Fruit fly (Drosophila melanogaster) whole organism, embryonic: ENCODE data around the gene CG5968.

Source experiments
- ATbp ChIP-seq: fragments of 200-800 bp; sonication (Bioruptor generic); optimal IDR thresholded peaks from 2 replicates; lab custom pipeline; 2017; ENCODE audit warnings: missing biosample characterization, mild to moderate bottlenecking, missing genetic modification characterization, missing genetic modification reagents
- Abd-B ChIP-seq: fragments of 200-800 bp; sonication (Bioruptor generic); optimal IDR thresholded peaks from 2 replicates; lab custom pipeline; 2018; ENCODE audit warnings: missing biosample characterization, mild to moderate bottlenecking, missing genetic modification characterization, moderate library complexity
- Blimp-1 ChIP-seq: fragments of 200-800 bp; sonication (Bioruptor generic); optimal IDR thresholded peaks from 3 replicates; lab custom pipeline; 2018; ENCODE audit warnings: missing biosample characterization, missing genetic modification characterization, mild to moderate bottlenecking, moderate library complexity, missing genetic modification reagents
- CG10147 ChIP-seq: fragments of 200-800 bp; sonication (Bioruptor generic); optimal IDR thresholded peaks from 2 replicates; lab custom pipeline; 2019; ENCODE audit warnings: missing biosample characterization, mild to moderate bottlenecking, missing genetic modification characterization, moderate library complexity
- CG10979 ChIP-seq: fragments of 200-800 bp; sonication (Bioruptor generic); optimal IDR thresholded peaks from 2 replicates; lab custom pipeline; 2018; ENCODE audit warnings: missing biosample characterization, mild to moderate bottlenecking, missing genetic modification characterization, moderate library complexity
- CG11695 ChIP-seq: fragments of 200-800 bp; sonication (Bioruptor generic); IDR thresholded peaks from 3 replicates; pipeline ENCODE4 v1.3.6; 2022; ENCODE audit warnings: missing biosample characterization, missing genetic modification characterization
- CG12071 ChIP-seq: fragments of 200-800 bp; sonication (Bioruptor generic); optimal IDR thresholded peaks from 3 replicates; lab custom pipeline; 2018; ENCODE audit warnings: missing biosample characterization, mild to moderate bottlenecking, missing genetic modification characterization
- CG1233 ChIP-seq: fragments of 200-800 bp; sonication (Bioruptor generic); optimal IDR thresholded peaks from 4 replicates; lab custom pipeline; 2018; ENCODE audit warnings: missing biosample characterization, mild to moderate bottlenecking, missing genetic modification characterization
- CG12391 ChIP-seq: fragments of 200-800 bp; sonication (Bioruptor generic); optimal IDR thresholded peaks from 3 replicates; lab custom pipeline; 2018; ENCODE audit warnings: missing biosample characterization, mild to moderate bottlenecking, missing genetic modification characterization, moderate library complexity
- CG12659 ChIP-seq: fragments of 200-800 bp; sonication (Bioruptor generic); optimal IDR thresholded peaks from 3 replicates; lab custom pipeline; 2017; ENCODE audit warnings: mild to moderate bottlenecking, missing biosample characterization, missing genetic modification reagents, missing genetic modification characterization
- CG13894 ChIP-seq: fragments of 200-800 bp; sonication (Bioruptor generic); optimal IDR thresholded peaks from 3 replicates; lab custom pipeline; 2018; ENCODE audit warnings: missing biosample characterization, mild to moderate bottlenecking, missing genetic modification characterization, moderate library complexity
- CG14860 ChIP-seq: fragments of 200-800 bp; sonication (Bioruptor generic); IDR thresholded peaks from 3 replicates; pipeline ENCODE4 v1.3.6; 2022; ENCODE audit warnings: missing biosample characterization, missing genetic modification characterization; ENCODE audit not compliant: partially characterized antibody
- CG18262 ChIP-seq: fragments of 200-800 bp; optimal IDR thresholded peaks from 3 replicates; lab custom pipeline; 2019; ENCODE audit warnings: missing biosample characterization, mild to moderate bottlenecking, missing genetic modification characterization, moderate library complexity
- CG1832 ChIP-seq: fragments of 200-800 bp; sonication (Bioruptor generic); optimal IDR thresholded peaks from 2 replicates; lab custom pipeline; 2017; ENCODE audit warnings: missing biosample characterization, mild to moderate bottlenecking, missing genetic modification characterization, inconsistent platforms
- CG3163 ChIP-seq: fragments of 200-800 bp; sonication (Bioruptor generic); optimal IDR thresholded peaks from 3 replicates; lab custom pipeline; 2016; ENCODE audit warnings: missing biosample characterization, missing genetic modification characterization
- CG32767 ChIP-seq: fragments of 200-800 bp; sonication (Bioruptor generic); IDR thresholded peaks from 2 replicates; pipeline ENCODE4 v1.3.6; 2022; ENCODE audit warnings: missing biosample characterization, missing genetic modification characterization
- CG4282 ChIP-seq: fragments of 200-800 bp; sonication (Bioruptor generic); optimal IDR thresholded peaks from 2 replicates; lab custom pipeline; 2016; ENCODE audit warnings: missing biosample characterization, missing genetic modification characterization
- CG4617 ChIP-seq: fragments of 200-800 bp; sonication (Bioruptor generic); optimal IDR thresholded peaks from 3 replicates; lab custom pipeline; 2016; ENCODE audit warnings: missing biosample characterization, missing genetic modification characterization, borderline replicate concordance
- CG5245 ChIP-seq: fragments of 200-800 bp; sonication (Bioruptor generic); optimal IDR thresholded peaks from 3 replicates; lab custom pipeline; 2016; ENCODE audit warnings: missing biosample characterization, missing genetic modification characterization
- CG6175 ChIP-seq: fragments of 200-800 bp; sonication (Bioruptor generic); IDR thresholded peaks from 3 replicates; pipeline ENCODE4 v1.3.6; 2022; ENCODE audit warnings: missing biosample characterization, missing genetic modification characterization
- CG9437 ChIP-seq: fragments of 200-800 bp; sonication (Bioruptor generic); optimal IDR thresholded peaks from 2 replicates; lab custom pipeline; 2018; ENCODE audit warnings: missing biosample characterization, mild to moderate bottlenecking, missing genetic modification characterization
- Max ChIP-seq: fragments of 200-800 bp; sonication (Bioruptor generic); optimal IDR thresholded peaks from 2 replicates; lab custom pipeline; 2016; ENCODE audit warnings: missing biosample characterization, mild to moderate bottlenecking, missing genetic modification characterization
- Med ChIP-seq: fragments of 200-800 bp; sonication (Bioruptor generic); peaks from one replicate; lab custom pipeline; 2016; ENCODE audit warnings: missing biosample characterization, missing genetic modification characterization, mild to moderate bottlenecking, inconsistent platforms, moderate library complexity
- Opbp ChIP-seq: fragments of 200-800 bp; sonication (Bioruptor generic); IDR thresholded peaks from 3 replicates; pipeline ENCODE4 v1.3.6; 2022; ENCODE audit warnings: missing biosample characterization, missing genetic modification characterization; ENCODE audit not compliant: partially characterized antibody
- PHDP ChIP-seq: fragments of 200-800 bp; sonication (Bioruptor generic); optimal IDR thresholded peaks from 3 replicates; lab custom pipeline; 2018; ENCODE audit warnings: missing biosample characterization, mild to moderate bottlenecking, missing genetic modification characterization, moderate library complexity
- Ravus ChIP-seq: fragments of 200-800 bp; sonication (Bioruptor generic); IDR thresholded peaks from 2 replicates; pipeline ENCODE4 v1.3.6; 2022; ENCODE audit warnings: missing biosample characterization, missing genetic modification characterization
- ara ChIP-seq: fragments of 200-800 bp; sonication (Bioruptor generic); IDR thresholded peaks from 2 replicates; pipeline ENCODE4 v1.3.6; 2022; ENCODE audit warnings: missing biosample characterization, missing genetic modification characterization
- ci ChIP-seq: fragments of 200-800 bp; sonication (Bioruptor generic); IDR thresholded peaks from 3 replicates; pipeline ENCODE4 v1.3.6; 2022; ENCODE audit warnings: missing biosample characterization, missing genetic modification characterization
- dati ChIP-seq: fragments of 200-800 bp; sonication (Bioruptor generic); IDR thresholded peaks from 2 replicates; pipeline ENCODE4 v1.3.6; 2022; ENCODE audit warnings: missing biosample characterization, missing genetic modification characterization
- ewg ChIP-seq: fragments of 200-800 bp; sonication (Bioruptor generic); optimal IDR thresholded peaks from 3 replicates; lab custom pipeline; 2017; ENCODE audit warnings: mild to moderate bottlenecking, missing biosample characterization, missing genetic modification reagents, missing genetic modification characterization
- insv ChIP-seq, 2 experiments: fragments of 200-800 bp; sonication (Bioruptor generic); optimal IDR thresholded peaks; 3 replicates each; lab custom pipeline; 2016 to 2018; ENCODE audit warnings: missing biosample characterization in 2 of 2, missing genetic modification characterization in 2 of 2
- kah ChIP-seq: fragments of 200-800 bp; sonication (Bioruptor generic); optimal IDR thresholded peaks from 2 replicates; lab custom pipeline; 2018; ENCODE audit warnings: missing biosample characterization, mild to moderate bottlenecking, missing genetic modification characterization
- lab ChIP-seq: fragments of 200-800 bp; sonication (Bioruptor generic); optimal IDR thresholded peaks from 3 replicates; lab custom pipeline; 2017; ENCODE audit warnings: missing biosample characterization, missing genetic modification characterization, mild to moderate bottlenecking, moderate library complexity, missing genetic modification reagents
- luna ChIP-seq: fragments of 200-800 bp; sonication (Bioruptor generic); optimal IDR thresholded peaks from 2 replicates; lab custom pipeline; 2016; ENCODE audit warnings: missing biosample characterization, missing genetic modification characterization
- mirr ChIP-seq: fragments of 200-800 bp; sonication (Bioruptor generic); optimal IDR thresholded peaks from 3 replicates; lab custom pipeline; 2018; ENCODE audit warnings: missing biosample characterization, mild to moderate bottlenecking, missing genetic modification characterization
- odd ChIP-seq: fragments of 200-800 bp; sonication (Bioruptor generic); optimal IDR thresholded peaks from 2 replicates; lab custom pipeline; 2017; ENCODE audit warnings: missing biosample characterization, mild to moderate bottlenecking, missing genetic modification characterization
- onecut ChIP-seq: fragments of 200-800 bp; sonication (Bioruptor generic); IDR thresholded peaks from 2 replicates; pipeline ENCODE4 v1.3.6; 2022; ENCODE audit warnings: missing biosample characterization, missing genetic modification characterization
- scrt ChIP-seq: fragments of 200-800 bp; sonication (Bioruptor generic); optimal IDR thresholded peaks from 2 replicates; lab custom pipeline; 2018; ENCODE audit warnings: missing biosample characterization, mild to moderate bottlenecking, missing genetic modification characterization, moderate library complexity
- sob ChIP-seq: fragments of 200-800 bp; sonication (Bioruptor generic); IDR thresholded peaks from 2 replicates; pipeline ENCODE4 v1.3.6; 2022; ENCODE audit warnings: missing biosample characterization, missing genetic modification characterization
- unc-4 ChIP-seq: fragments of 200-800 bp; sonication (Bioruptor generic); IDR thresholded peaks from 2 replicates; pipeline ENCODE4 v1.3.6; 2022; ENCODE audit warnings: missing biosample characterization, missing genetic modification characterization; ENCODE audit not compliant: partially characterized antibody
- zen ChIP-seq: fragments of 200-800 bp; sonication (Bioruptor generic); optimal IDR thresholded peaks from 3 replicates; lab custom pipeline; 2018; ENCODE audit warnings: missing biosample characterization, mild to moderate bottlenecking, missing genetic modification characterization, moderate library complexity

The CG5968 gene

DNA sequence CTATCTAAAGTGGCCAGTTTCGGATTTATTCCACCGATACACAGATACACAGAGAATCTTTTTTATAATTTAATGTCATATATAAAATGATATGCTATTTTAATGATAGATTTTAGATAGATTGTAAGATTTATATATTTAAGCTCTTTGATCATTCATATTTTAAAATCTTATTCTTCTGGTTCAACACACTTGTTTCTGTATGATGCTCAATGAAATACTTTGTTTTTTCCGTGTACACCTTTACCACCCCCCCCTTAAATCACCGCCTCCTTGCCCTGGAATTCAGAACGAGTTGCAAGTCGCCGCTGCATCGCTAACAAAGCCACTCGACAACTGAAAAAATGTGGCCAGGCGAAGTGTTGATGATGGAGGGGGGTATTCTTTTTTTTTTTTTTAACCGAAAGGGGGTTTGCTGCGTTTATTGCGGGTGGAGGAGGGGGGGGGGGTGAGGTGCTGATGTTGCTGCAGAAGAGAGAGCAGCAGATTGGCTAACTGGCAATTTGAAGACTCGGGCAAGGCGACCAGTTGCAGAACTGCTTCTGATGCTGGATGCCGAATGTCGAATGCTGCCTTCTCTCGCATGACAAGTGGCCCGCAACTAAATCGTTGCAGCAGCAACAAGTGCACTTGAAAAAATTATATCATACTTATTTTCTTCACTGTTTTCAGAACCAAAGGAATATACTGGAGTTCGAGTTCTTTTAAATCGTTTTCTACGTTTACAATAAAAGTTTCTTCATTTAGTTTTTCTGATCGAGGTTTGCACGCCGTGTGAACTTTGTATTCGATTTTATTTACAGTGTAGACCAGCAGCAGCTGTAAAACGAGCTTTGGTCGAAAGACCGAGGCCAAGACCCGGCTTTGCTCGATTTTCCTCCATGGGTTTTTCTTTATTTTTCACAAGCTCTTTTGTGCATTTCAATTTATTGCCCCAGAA, 48.3 kb upstream of the CG5968 start (continued):
- TF ChIP-seq ewg (GFP tag; lab: Kevin White, UChicago): peak; percentile 63
- TF ChIP-seq lab (GFP tag; lab: Kevin White, UChicago): no peak
- no peak for TF ChIP-seq dati
- no peak for TF ChIP-seq mirr (GFP tag; lab: Kevin White, UChicago)
- no peak for TF ChIP-seq scrt (GFP tag; lab: Kevin White, UChicago)
- TF ChIP-seq CG13894: no peak
- TF ChIP-seq CG14860 (GFP tag; lab: Robert Waterston, UW): no peak
- no peak for TF ChIP-seq CG1233 (GFP tag; lab: Kevin White, UChicago)
- no peak for TF ChIP-seq Max (GFP tag; lab: Kevin White, UChicago)
- TF ChIP-seq CG4617: no peak
- no peak for TF ChIP-seq CG11695 (GFP tag; lab: Robert Waterston, UW)
- no peak for TF ChIP-seq unc-4 (GFP tag; lab: Robert Waterston, UW)
- TF ChIP-seq CG32767 (GFP tag; lab: Robert Waterston, UW): no peak
- peak; percentile 17 for TF ChIP-seq CG3163 (GFP tag; lab: Kevin White, UChicago)
- no peak for TF ChIP-seq CG12071 (GFP tag; lab: Kevin White, UChicago)
- peak; percentile 62 for TF ChIP-seq CG12391 (tag; lab: Kevin White, UChicago)
- peak; percentile 62 for TF ChIP-seq CG5245 (GFP tag; lab: Kevin White, UChicago)
- TF ChIP-seq ATbp (GFP tag; lab: Kevin White, UChicago): peak; percentile 81
- peak; percentile 86 for TF ChIP-seq ci (GFP tag; lab: Robert Waterston, UW)
- no peak for TF ChIP-seq Med (GFP tag; lab: Kevin White, UChicago)
- peak; percentile 8 for TF ChIP-seq CG9437 (GFP tag; lab: Kevin White, UChicago)
- no peak for TF ChIP-seq luna (GFP tag; lab: Kevin White, UChicago)
- TF ChIP-seq Abd-B (GFP tag; lab: Kevin White, UChicago): peak; percentile 7
- peak; percentile 77 for TF ChIP-seq Blimp-1 (GFP tag; lab: Kevin White, UChicago)
- TF ChIP-seq CG10979 (tag; lab: Kevin White, UChicago): peak; percentile 74
- no peak for TF ChIP-seq insv (GFP tag; optimal IDR thresholded peaks at IDR 0.05; lab: Kevin White, UChicago)
- peak; percentile 68 for TF ChIP-seq PHDP (tag; lab: Kevin White, UChicago)
- TF ChIP-seq CG4282 (GFP tag; lab: Kevin White, UChicago): no peak
- peak; percentile 20 for TF ChIP-seq odd (GFP tag; lab: Kevin White, UChicago)
- TF ChIP-seq kah (GFP tag; lab: Kevin White, UChicago): no peak
- TF ChIP-seq ara (GFP tag; lab: Robert Waterston, UW): peak; percentile 30; the same call in 1 of the 2 replicates
- TF ChIP-seq onecut (GFP tag; lab: Robert Waterston, UW): peak; percentile 17
- TF ChIP-seq CG18262 (tag; lab: Kevin White, UChicago): peak; percentile 73
- peak; percentile 22; the same call in 1 of the 2 replicates for TF ChIP-seq sob
- TF ChIP-seq zen (tag; lab: Kevin White, UChicago): peak; percentile 47
- TF ChIP-seq CG6175: no peak
- TF ChIP-seq CG12659: peak; percentile 15
- TF ChIP-seq, all 482 proteins: peak for 192

- no peak for TF ChIP-seq CG10147 (GFP tag; lab: Kevin White, UChicago)
- TF ChIP-seq Ravus (GFP tag; lab: Robert Waterston, UW): no peak
- TF ChIP-seq CG1832 (GFP tag; lab: Kevin White, UChicago): no peak
- TF ChIP-seq Opbp (GFP tag; lab: Robert Waterston, UW): no peak
Measured at dm6 chr2L:16595938-16596337, 46.2 kb upstream of the CG5968 start.
